Worm (Caenorhabditis elegans): ENCODE data around the gene F42F12.3.

ce11 chrX:12320737-12321136, 29.6 kb upstream of the F42F12.3 start, which contains the start of gene ceh-40:
- TF ChIP-seq ztf-11 (tag; optimal IDR thresholded peaks at IDR 0.05) (no peak), snpc-4 (tag; optimal IDR thresholded peaks at IDR 0.05) (no peak), nhr-25 (tag; optimal IDR thresholded peaks at IDR 0.05) (no peak), ceh-82 (tag; optimal IDR thresholded peaks at IDR 0.05) (no peak), Y55F3AM.14 (GFP tag; optimal IDR thresholded peaks at IDR 0.05) (no peak), unc-62 (GFP tag; optimal IDR thresholded peaks at IDR 0.05) (no peak), lin-13 (GFP tag; optimal IDR thresholded peaks at IDR 0.05) (no peak), nhr-12 (tag; optimal IDR thresholded peaks at IDR 0.05) (no peak), F13H6.1 (tag; optimal IDR thresholded peaks at IDR 0.05) (no peak)

Measured in whole organism, L2 larva.